Worm (Caenorhabditis elegans): ENCODE data around the gene phf-32.

The phf-32 gene

ce11 chrX:12306565-12306964 is at the start of gene phf-32:
Gene phf-32, plus strand, starts transcription at chrX:12306865.
- TF ChIP-seq him-1 (tag; optimal IDR thresholded peaks at IDR 0.05) (no peak), dao-5 (tag; optimal IDR thresholded peaks at IDR 0.05) (no peak), W03F9.2 (tag; optimal IDR thresholded peaks at IDR 0.05) (no peak)

ce11 chrX:12260381-12260931 is 46.2 kb upstream of the phf-32 start, which contains the start of gene E01G6.1:
Gene E01G6.1, plus strand, starts transcription at chrX:12260881.
- TF ChIP-seq dao-5 (tag; optimal IDR thresholded peaks at IDR 0.05) (no peak), W03F9.2 (tag; optimal IDR thresholded peaks at IDR 0.05) (no peak), him-1 (tag; optimal IDR thresholded peaks at IDR 0.05) (no peak)

ce11 chrX:12270841-12271240 is 35.8 kb upstream of the phf-32 start, which contains the start of gene otpl-8:
Gene otpl-8, minus strand, starts transcription at chrX:12270941.
- TF ChIP-seq W03F9.2 (tag; optimal IDR thresholded peaks at IDR 0.05) (no peak), dao-5 (tag; optimal IDR thresholded peaks at IDR 0.05) (no peak), him-1 (tag; optimal IDR thresholded peaks at IDR 0.05) (no peak)

ce11 chrX:12273870-12274269 is 32.8 kb upstream of the phf-32 start, which contains the start of gene H19J13.2:
Gene H19J13.2, minus strand, starts transcription at chrX:12273970.
- no peak for TF ChIP-seq him-1 (tag; optimal IDR thresholded peaks at IDR 0.05)
- no peak for TF ChIP-seq W03F9.2 (tag; optimal IDR thresholded peaks at IDR 0.05)
- no peak for TF ChIP-seq dao-5 (tag; optimal IDR thresholded peaks at IDR 0.05)

ce11 chrX:12275577-12275976 is 31.1 kb upstream of the phf-32 start, which contains the start of gene C04B4.6:
Gene C04B4.6, minus strand, starts transcription at chrX:12275677.
- TF ChIP-seq him-1 (tag; optimal IDR thresholded peaks at IDR 0.05), result no peak
- no peak for TF ChIP-seq W03F9.2 (tag; optimal IDR thresholded peaks at IDR 0.05)
- no peak for TF ChIP-seq dao-5 (tag; optimal IDR thresholded peaks at IDR 0.05)

ce11 chrX:12280477-12280876 is 26.2 kb upstream of the phf-32 start, which contains the start of gene C04B4.1:
Gene C04B4.1, plus strand, starts transcription at chrX:12280777.
- TF ChIP-seq dao-5 (tag; optimal IDR thresholded peaks at IDR 0.05) (no peak), him-1 (tag; optimal IDR thresholded peaks at IDR 0.05) (no peak), W03F9.2 (tag; optimal IDR thresholded peaks at IDR 0.05) (no peak)

ce11 chrX:12282911-12283310 is 23.8 kb upstream of the phf-32 start, which contains the start of gene C04B4.2:
Gene C04B4.2, plus strand, starts transcription at chrX:12283281.
- TF ChIP-seq him-1 (tag; optimal IDR thresholded peaks at IDR 0.05) (no peak), dao-5 (tag; optimal IDR thresholded peaks at IDR 0.05) (no peak), W03F9.2 (tag; optimal IDR thresholded peaks at IDR 0.05) (no peak)

- TF ChIP-seq dao-5 (tag; optimal IDR thresholded peaks at IDR 0.05) (no peak), him-1 (tag; optimal IDR thresholded peaks at IDR 0.05) (no peak), W03F9.2 (tag; optimal IDR thresholded peaks at IDR 0.05) (no peak)
These were observed 22.5 kb upstream of the phf-32 start for ce11 chrX:12284161-12284560.

ce11 chrX:12285496-12285895 is 21.2 kb upstream of the phf-32 start, which contains the start of gene lips-2:
Gene lips-2, plus strand, starts transcription at chrX:12285796.
- TF ChIP-seq him-1 (tag; optimal IDR thresholded peaks at IDR 0.05) (no peak), dao-5 (tag; optimal IDR thresholded peaks at IDR 0.05) (no peak), W03F9.2 (tag; optimal IDR thresholded peaks at IDR 0.05) (no peak)

ce11 chrX:12288254-12288653 is 18.4 kb upstream of the phf-32 start, which contains the start of gene C04B4.5:
Gene C04B4.5, minus strand, starts transcription at chrX:12288354.
- TF ChIP-seq him-1 (tag; optimal IDR thresholded peaks at IDR 0.05) (no peak), dao-5 (tag; optimal IDR thresholded peaks at IDR 0.05) (no peak), W03F9.2 (tag; optimal IDR thresholded peaks at IDR 0.05) (no peak)

- TF ChIP-seq dao-5 (tag; optimal IDR thresholded peaks at IDR 0.05), result no peak
- no peak for TF ChIP-seq him-1 (tag; optimal IDR thresholded peaks at IDR 0.05)
- TF ChIP-seq W03F9.2 (tag; optimal IDR thresholded peaks at IDR 0.05), result no peak
These were observed 16.1 kb upstream of the phf-32 start, which contains the start of gene C04B4.4 for ce11 chrX:12290539-12290938. Gene C04B4.4, plus strand, starts transcription at chrX:12290839.

- TF ChIP-seq him-1 (tag; optimal IDR thresholded peaks at IDR 0.05), result no peak
These were observed 12.4 kb upstream of the phf-32 start, which contains the start of gene W06D11.1 for ce11 chrX:12294263-12294662. Gene W06D11.1, plus strand, starts transcription at chrX:12294563.

ce11 chrX:12296392-12296791 is 10.3 kb upstream of the phf-32 start, which contains the start of gene W06D11.2:
Gene W06D11.2, minus strand, starts transcription at chrX:12296730.
- TF ChIP-seq W03F9.2 (tag; optimal IDR thresholded peaks at IDR 0.05), result no peak
- TF ChIP-seq him-1 (tag; optimal IDR thresholded peaks at IDR 0.05), result no peak
- no peak for TF ChIP-seq dao-5 (tag; optimal IDR thresholded peaks at IDR 0.05)

- TF ChIP-seq W03F9.2 (tag; optimal IDR thresholded peaks at IDR 0.05) (no peak), him-1 (tag; optimal IDR thresholded peaks at IDR 0.05) (no peak), dao-5 (tag; optimal IDR thresholded peaks at IDR 0.05) (no peak)
These were observed 8.3 kb upstream of the phf-32 start, which contains the start of gene W06D11.3 for ce11 chrX:12298324-12298723. Gene W06D11.3, plus strand, starts transcription at chrX:12298683.

Measured in whole organism, L4/young adult.